Worm (Caenorhabditis elegans): Measurements from ENCODE around the gene C25E10.4.

Gene C25E10.4

ce11 chrV:9033267-9033666 lies at the start of gene C25E10.4:
Gene C25E10.4, plus strand, starts transcription at chrV:9033567.
- peak; percentile 33 for TF ChIP-seq blmp-1 (tag; optimal IDR thresholded peaks at IDR 0.05)
- no peak for TF ChIP-seq fos-1 (tag; optimal IDR thresholded peaks at IDR 0.05)
- TF ChIP-seq efl-1 (optimal IDR thresholded peaks at IDR 0.05) = no peak
- peak in 1 of 2 experiments; percentile 43 for TF ChIP-seq efl-1 (GFP tag; optimal IDR thresholded peaks at IDR 0.05 in 1 of 2)

ce11 chrV:8983604-8984003 lies 49.8 kb upstream of the C25E10.4 start, which contains the start of gene str-86:
Gene str-86, minus strand, starts transcription at chrV:8983704.
- TF ChIP-seq lin-39 (tag; optimal IDR thresholded peaks at IDR 0.05) (no peak), nhr-76 (tag; optimal IDR thresholded peaks at IDR 0.05) (no peak), unc-130 (tag; optimal IDR thresholded peaks at IDR 0.05) (no peak), C04F5.9 (tag; optimal IDR thresholded peaks at IDR 0.05) (no peak), hpl-2 (GFP tag; optimal IDR thresholded peaks at IDR 0.05) (no peak), dsc-1 (tag; optimal IDR thresholded peaks at IDR 0.05) (no peak), nhr-28 (tag; optimal IDR thresholded peaks at IDR 0.05) (no peak)

ce11 chrV:8984783-8985182 lies 48.6 kb upstream of the C25E10.4 start:
- TF ChIP-seq efl-1 (optimal IDR thresholded peaks at IDR 0.05) (no peak), efl-1 (GFP tag; optimal IDR thresholded peaks at IDR 0.05 in 1 of 2) (peak in 1 of 2 experiments; percentile 92), lin-13 (GFP tag; optimal IDR thresholded peaks at IDR 0.05) (no peak), ztf-4 (tag; optimal IDR thresholded peaks at IDR 0.05) (no peak), nhr-19 (GFP tag; conservative IDR thresholded peaks at IDR 0.05) (no peak)

- TF ChIP-seq rnt-1 (tag; optimal IDR thresholded peaks at IDR 0.05) (no peak), blmp-1 (tag; optimal IDR thresholded peaks at IDR 0.05) (no peak), C16A3.4 (tag; optimal IDR thresholded peaks at IDR 0.05) (no peak), mef-2 (tag; optimal IDR thresholded peaks at IDR 0.05) (no peak), vab-15 (tag; optimal IDR thresholded peaks at IDR 0.05) (no peak), mab-9 (GFP tag; IDR thresholded peaks at IDR 0.05) (no peak), F16B12.6 (tag; optimal IDR thresholded peaks at IDR 0.05) (no peak), pax-3 (tag; optimal IDR thresholded peaks at IDR 0.05) (no peak), isw-1 (GFP tag; IDR thresholded peaks at IDR 0.05) (no peak), ets-5 (GFP tag; IDR thresholded peaks at IDR 0.05) (no peak), pag-3 (tag; optimal IDR thresholded peaks at IDR 0.05; ENCODE audit: borderline replicate concordance, insufficient read depth) (no peak), swsn-7 (tag; optimal IDR thresholded peaks at IDR 0.05) (no peak), elt-2 (tag; optimal IDR thresholded peaks at IDR 0.05) (no peak)
Observed at ce11 chrV:8985740-8986139, 47.6 kb upstream of the C25E10.4 start, which contains the start of gene str-85. Gene str-85, minus strand, starts transcription at chrV:8985840.

ce11 chrV:8988104-8988503 lies 45.3 kb upstream of the C25E10.4 start, which contains the start of gene str-87:
Gene str-87, minus strand, starts transcription at chrV:8988204.
- no peak for TF ChIP-seq ztf-4 (tag; optimal IDR thresholded peaks at IDR 0.05)

ce11 chrV:8990194-8990649 lies 43.1 kb upstream of the C25E10.4 start, which contains the start of gene F59E11.7:
Gene F59E11.7, plus strand, starts transcription at chrV:8990244.
- TF ChIP-seq lsy-2 (tag; optimal IDR thresholded peaks at IDR 0.05) (no peak), nhr-12 (tag; optimal IDR thresholded peaks at IDR 0.05) (no peak), tlp-1 (tag; optimal IDR thresholded peaks at IDR 0.05) (no peak), vab-15 (tag; optimal IDR thresholded peaks at IDR 0.05) (no peak), alr-1 (tag; optimal IDR thresholded peaks at IDR 0.05; ENCODE audit: borderline replicate concordance) (no peak), nhr-20 (tag; optimal IDR thresholded peaks at IDR 0.05) (peak; percentile 16), blmp-1 (tag; optimal IDR thresholded peaks at IDR 0.05) (peak; percentile 33), hlh-4 (tag; optimal IDR thresholded peaks at IDR 0.05) (no peak), C16A3.4 (tag; optimal IDR thresholded peaks at IDR 0.05) (no peak), mep-1 (tag; optimal IDR thresholded peaks at IDR 0.05) (peak; percentile 5), dpl-1 (GFP tag; optimal IDR thresholded peaks at IDR 0.05) (no peak), snu-23 (GFP tag; optimal IDR thresholded peaks at IDR 0.05) (peak; percentile 19), ceh-90 (tag; optimal IDR thresholded peaks at IDR 0.05) (no peak), aly-2 (tag; optimal IDR thresholded peaks at IDR 0.05) (no peak), aha-1 (tag; optimal IDR thresholded peaks at IDR 0.05) (no peak), skn-1 (tag; optimal IDR thresholded peaks at IDR 0.05) (no peak), lir-3 (tag; optimal IDR thresholded peaks at IDR 0.05; ENCODE audit: poor library complexity) (no peak), ceh-8 (GFP tag; optimal IDR thresholded peaks at IDR 0.05) (no peak), ztf-4 (tag; optimal IDR thresholded peaks at IDR 0.05) (no peak), mab-9 (GFP tag; IDR thresholded peaks at IDR 0.05) (no peak), grh-1 (GFP tag; IDR thresholded peaks at IDR 0.05) (no peak), elt-2 (tag; optimal IDR thresholded peaks at IDR 0.05) (no peak), zag-1 (tag; optimal IDR thresholded peaks at IDR 0.05) (no peak), pqm-1 (tag; optimal IDR thresholded peaks at IDR 0.05) (no peak), ets-5 (GFP tag; IDR thresholded peaks at IDR 0.05) (no peak)

Measured in whole organism, L1 larva.